Fruit fly (Drosophila melanogaster) whole organism, embryonic: Measurements from ENCODE around the gene Cog2.
A peak's percentile ranks its signal among the peaks of the same experiment; 100 is the strongest.

Experiments used
- Ada2b ChIP-seq: fragments of 200-800 bp; sonication (Bioruptor generic); IDR thresholded peaks from 2 replicates; pipeline ENCODE4 v1.3.6; 2022; ENCODE audit warnings: missing biosample characterization, missing genetic modification characterization
- BtbVII ChIP-seq: fragments of 200-800 bp; sonication (Bioruptor generic); optimal IDR thresholded peaks from 3 replicates; lab custom pipeline; 2017; ENCODE audit warnings: missing biosample characterization, mild to moderate bottlenecking, missing genetic modification characterization
- CG10209 ChIP-seq: fragments of 200-800 bp; sonication (Bioruptor generic); optimal IDR thresholded peaks from 3 replicates; lab custom pipeline; 2017; ENCODE audit warnings: missing biosample characterization, mild to moderate bottlenecking, missing genetic modification characterization, missing genetic modification reagents
- CG10543 ChIP-seq: fragments of 200-800 bp; sonication (Bioruptor generic); optimal IDR thresholded peaks from 3 replicates; lab custom pipeline; 2017; ENCODE audit warnings: missing biosample characterization, mild to moderate bottlenecking, missing genetic modification characterization, moderate library complexity
- CG11398 ChIP-seq: fragments of 200-800 bp; sonication (Bioruptor generic); optimal IDR thresholded peaks from 2 replicates; lab custom pipeline; 2016; ENCODE audit warnings: missing biosample characterization, missing genetic modification characterization
- CG11560 ChIP-seq: fragments of 200-800 bp; sonication (Bioruptor generic); IDR thresholded peaks from 3 replicates; pipeline ENCODE4 v1.3.6; 2022; ENCODE audit warnings: missing biosample characterization, missing genetic modification characterization
- CG11695 ChIP-seq: fragments of 200-800 bp; sonication (Bioruptor generic); IDR thresholded peaks from 3 replicates; pipeline ENCODE4 v1.3.6; 2022; ENCODE audit warnings: missing biosample characterization, missing genetic modification characterization
- CG11696 ChIP-seq: fragments of 200-800 bp; sonication (Bioruptor generic); IDR thresholded peaks from 2 replicates; pipeline ENCODE4 v1.3.6; 2022; ENCODE audit warnings: missing biosample characterization, missing genetic modification characterization
- CG12104 ChIP-seq: fragments of 200-800 bp; sonication (Bioruptor generic); optimal IDR thresholded peaks from 3 replicates; lab custom pipeline; 2016; ENCODE audit warnings: missing biosample characterization, missing genetic modification characterization
- CG12299 ChIP-seq: fragments of 200-800 bp; sonication (Bioruptor generic); optimal IDR thresholded peaks from 2 replicates; lab custom pipeline; 2018; ENCODE audit warnings: missing biosample characterization, mild to moderate bottlenecking, missing genetic modification characterization
- CG13296 ChIP-seq: fragments of 200-800 bp; sonication (Bioruptor generic); optimal IDR thresholded peaks from 3 replicates; lab custom pipeline; 2018; ENCODE audit warnings: missing biosample characterization, mild to moderate bottlenecking, missing genetic modification characterization
- CG14014 ChIP-seq: fragments of 200-800 bp; sonication (Bioruptor generic); IDR thresholded peaks from 2 replicates; pipeline ENCODE4 v1.3.6; 2022; ENCODE audit warnings: missing biosample characterization, missing genetic modification characterization
- CG14860 ChIP-seq: fragments of 200-800 bp; sonication (Bioruptor generic); IDR thresholded peaks from 3 replicates; pipeline ENCODE4 v1.3.6; 2022; ENCODE audit warnings: missing biosample characterization, missing genetic modification characterization; ENCODE audit not compliant: partially characterized antibody
- CG15479 ChIP-seq: fragments of 200-800 bp; sonication (Bioruptor generic); optimal IDR thresholded peaks from 3 replicates; lab custom pipeline; 2019; ENCODE audit warnings: missing biosample characterization, mild to moderate bottlenecking, missing genetic modification characterization, moderate library complexity
- CG17359 ChIP-seq: fragments of 200-800 bp; sonication (Bioruptor generic); optimal IDR thresholded peaks from 3 replicates; lab custom pipeline; 2018; ENCODE audit warnings: missing biosample characterization, mild to moderate bottlenecking, missing genetic modification characterization, moderate library complexity
- CG18011 ChIP-seq: fragments of 200-800 bp; sonication (Bioruptor generic); optimal IDR thresholded peaks from 2 replicates; lab custom pipeline; 2017; ENCODE audit warnings: missing biosample characterization, missing genetic modification characterization, mild to moderate bottlenecking, moderate library complexity, missing genotype
- CG33213 ChIP-seq: fragments of 200-800 bp; sonication (Bioruptor generic); optimal IDR thresholded peaks from 3 replicates; lab custom pipeline; 2016; ENCODE audit warnings: missing biosample characterization, missing genetic modification characterization
- CG4404 ChIP-seq: fragments of 200-800 bp; sonication (Bioruptor generic); IDR thresholded peaks from 2 replicates; pipeline ENCODE4 v1.3.6; 2022; ENCODE audit warnings: missing biosample characterization, missing genetic modification characterization
- CG4617 ChIP-seq: fragments of 200-800 bp; sonication (Bioruptor generic); optimal IDR thresholded peaks from 3 replicates; lab custom pipeline; 2016; ENCODE audit warnings: missing biosample characterization, missing genetic modification characterization, borderline replicate concordance
- CG6254 ChIP-seq: fragments of 200-800 bp; sonication (Bioruptor generic); optimal IDR thresholded peaks from 3 replicates; lab custom pipeline; 2017; ENCODE audit warnings: mild to moderate bottlenecking, missing biosample characterization, missing genetic modification reagents, missing genetic modification characterization
- CG6689 ChIP-seq: fragments of 200-800 bp; sonication (Bioruptor generic); IDR thresholded peaks from 2 replicates; pipeline ENCODE4 v1.3.6; 2022; ENCODE audit warnings: missing biosample characterization, missing genetic modification characterization
- CG9215 ChIP-seq: fragments of 200-800 bp; sonication (Bioruptor generic); IDR thresholded peaks from 2 replicates; pipeline ENCODE4 v1.3.6; 2022; ENCODE audit warnings: missing biosample characterization, missing genetic modification characterization
- Camta ChIP-seq: fragments of 200-800 bp; sonication (Bioruptor generic); optimal IDR thresholded peaks from 2 replicates; lab custom pipeline; 2016; ENCODE audit warnings: missing biosample characterization, missing genetic modification characterization
- Dad ChIP-seq: fragments of 200-800 bp; sonication (Bioruptor generic); optimal IDR thresholded peaks from 3 replicates; lab custom pipeline; 2016; ENCODE audit warnings: missing biosample characterization, missing genetic modification characterization
- Gug ChIP-seq: fragments of 200-800 bp; sonication (Bioruptor generic); IDR thresholded peaks from 4 replicates; pipeline ENCODE4 v1.3.6; 2022; ENCODE audit warnings: missing biosample characterization, missing genetic modification characterization
- HHEX ChIP-seq: fragments of 200-800 bp; sonication (Bioruptor generic); optimal IDR thresholded peaks from 3 replicates; lab custom pipeline; 2017; ENCODE audit warnings: missing biosample characterization, mild to moderate bottlenecking, missing genetic modification characterization, missing genetic modification reagents
- HLH54F ChIP-seq: fragments of 200-800 bp; sonication (Bioruptor generic); optimal IDR thresholded peaks from 3 replicates; lab custom pipeline; 2016; ENCODE audit warnings: missing biosample characterization, missing genetic modification characterization
- Hr3 ChIP-seq: fragments of 200-800 bp; sonication (Bioruptor generic); optimal IDR thresholded peaks from 3 replicates; lab custom pipeline; 2016; ENCODE audit warnings: missing biosample characterization, missing genetic modification characterization
- Jarid2 ChIP-seq: fragments of 200-800 bp; sonication (Bioruptor generic); optimal IDR thresholded peaks from 3 replicates; lab custom pipeline; 2017; ENCODE audit warnings: mild to moderate bottlenecking, missing biosample characterization, missing genetic modification reagents, missing genetic modification characterization
- Lhr ChIP-seq: fragments of 200-800 bp; sonication (Bioruptor generic); optimal IDR thresholded peaks from 3 replicates; lab custom pipeline; 2017; ENCODE audit warnings: mild to moderate bottlenecking, missing biosample characterization, missing genetic modification reagents, missing genetic modification characterization
- MESR4 ChIP-seq: fragments of 200-800 bp; sonication (Bioruptor generic); optimal IDR thresholded peaks from 2 replicates; lab custom pipeline; 2018; ENCODE audit warnings: missing biosample characterization, mild to moderate bottlenecking, missing genetic modification characterization, moderate library complexity
- Myb ChIP-seq: fragments of 200-800 bp; sonication (Bioruptor generic); optimal IDR thresholded peaks from 2 replicates; lab custom pipeline; 2016; ENCODE audit warnings: missing biosample characterization, missing genetic modification characterization
- NK7.1 ChIP-seq: fragments of 200-800 bp; sonication (Bioruptor generic); optimal IDR thresholded peaks from 3 replicates; lab custom pipeline; 2016; ENCODE audit warnings: missing biosample characterization, missing genetic modification characterization
- Neu2 ChIP-seq: fragments of 200-800 bp; sonication (Bioruptor generic); optimal IDR thresholded peaks from 3 replicates; lab custom pipeline; 2016; ENCODE audit warnings: missing biosample characterization, missing genetic modification characterization, borderline replicate concordance
- Nf-YB ChIP-seq: fragments of 200-800 bp; sonication (Bioruptor generic); optimal IDR thresholded peaks from 3 replicates; lab custom pipeline; 2019; ENCODE audit warnings: missing biosample characterization, mild to moderate bottlenecking, missing genetic modification characterization, moderate library complexity
- Six4 ChIP-seq: fragments of 200-800 bp; sonication (Bioruptor generic); optimal IDR thresholded peaks from 2 replicates; lab custom pipeline; 2016; ENCODE audit warnings: missing biosample characterization, missing genetic modification characterization
- Ssrp ChIP-seq: fragments of 200-800 bp; sonication (Bioruptor generic); optimal IDR thresholded peaks from 2 replicates; lab custom pipeline; 2018; ENCODE audit warnings: missing biosample characterization, mild to moderate bottlenecking, missing genetic modification characterization, moderate library complexity
- Xrp1 ChIP-seq: fragments of 200-800 bp; sonication (Bioruptor generic); IDR thresholded peaks from 2 replicates; pipeline ENCODE4 v1.3.6; 2022; ENCODE audit warnings: missing biosample characterization, missing genetic modification characterization
- ap ChIP-seq: fragments of 200-800 bp; sonication (Bioruptor generic); IDR thresholded peaks from 2 replicates; pipeline ENCODE4 v1.3.6; 2022; ENCODE audit warnings: missing biosample characterization, missing genetic modification characterization
- ara ChIP-seq: fragments of 200-800 bp; sonication (Bioruptor generic); IDR thresholded peaks from 2 replicates; pipeline ENCODE4 v1.3.6; 2022; ENCODE audit warnings: missing biosample characterization, missing genetic modification characterization
- bab2 ChIP-seq: fragments of 200-800 bp; sonication (Bioruptor generic); optimal IDR thresholded peaks from 2 replicates; lab custom pipeline; 2016; ENCODE audit warnings: missing biosample characterization, missing genetic modification characterization
- chif ChIP-seq, 2 experiments: fragments of 200-800 bp; sonication (Bioruptor generic); optimal IDR thresholded peaks; 3 replicates each; lab custom pipeline; 2016; ENCODE audit warnings: missing biosample characterization in 2 of 2, missing genetic modification characterization in 2 of 2
- ci ChIP-seq: fragments of 200-800 bp; sonication (Bioruptor generic); IDR thresholded peaks from 3 replicates; pipeline ENCODE4 v1.3.6; 2022; ENCODE audit warnings: missing biosample characterization, missing genetic modification characterization
- croc ChIP-seq: fragments of 200-800 bp; sonication (Bioruptor generic); conservative IDR thresholded peaks from 3 replicates; pipeline ENCODE4 v1.3.6; 2022; ENCODE audit warnings: missing biosample characterization, missing genetic modification characterization
- crol ChIP-seq: fragments of 200-800 bp; sonication (Bioruptor generic); IDR thresholded peaks from 2 replicates; pipeline ENCODE4 v1.3.6; 2022; ENCODE audit warnings: missing biosample characterization, missing genetic modification characterization
- gcm2 ChIP-seq: fragments of 200-800 bp; sonication (Bioruptor generic); optimal IDR thresholded peaks from 2 replicates; lab custom pipeline; 2016; ENCODE audit warnings: missing biosample characterization, missing genetic modification characterization
- grn ChIP-seq: fragments of 200-800 bp; sonication (Bioruptor generic); optimal IDR thresholded peaks from 3 replicates; lab custom pipeline; 2017; ENCODE audit warnings: missing biosample characterization, missing genetic modification characterization
- mam ChIP-seq: fragments of 200-800 bp; sonication (Bioruptor generic); optimal IDR thresholded peaks from 3 replicates; lab custom pipeline; 2016; ENCODE audit warnings: missing biosample characterization, missing genetic modification characterization
- sens-2 ChIP-seq: fragments of 200-800 bp; sonication (Bioruptor generic); IDR thresholded peaks from 2 replicates; pipeline ENCODE4 v1.3.6; 2022; ENCODE audit warnings: missing biosample characterization, missing genetic modification characterization
- slou ChIP-seq: fragments of 200-800 bp; sonication (Bioruptor generic); optimal IDR thresholded peaks from 3 replicates; lab custom pipeline; 2016; ENCODE audit warnings: missing biosample characterization, missing genetic modification characterization
- vvl ChIP-seq: fragments of 200-800 bp; sonication (Bioruptor generic); IDR thresholded peaks from 2 replicates; pipeline ENCODE4 v1.3.6; 2022; ENCODE audit warnings: missing biosample characterization, missing genetic modification characterization

Gene Cog2

dm6 chr3R:15408131-15408731 is 46.8 kb upstream of the Cog2 start, which contains the start of gene Atx2 (continued):
- TF ChIP-seq CG6254 (GFP tag; lab: Kevin White, UChicago) (no peak), NK7.1 (GFP tag; lab: Kevin White, UChicago) (peak; percentile 1), CG33213 (GFP tag; lab: Kevin White, UChicago) (peak; percentile 26), CG11695 (GFP tag; lab: Robert Waterston, UW) (no peak), Nf-YB (GFP tag; lab: Kevin White, UChicago) (peak; percentile 22), ap (no peak), CG12104 (GFP tag; lab: Kevin White, UChicago) (no peak), MESR4 (peak; percentile 88), CG11398 (GFP tag; lab: Kevin White, UChicago) (no peak), sens-2 (no peak), Xrp1 (GFP tag; lab: Robert Waterston, UW) (peak; percentile 38), ara (GFP tag; lab: Robert Waterston, UW) (0 out of 2 replicates have a peak, but pooled peaks have one; percentile 21), chif (GFP tag; optimal IDR thresholded peaks at IDR 0.05; lab: Kevin White, UChicago) (peak in 1 of 2 experiments; percentile 26), Myb (GFP tag; lab: Kevin White, UChicago) (peak; percentile 40), CG15479 (GFP tag; lab: Kevin White, UChicago) (no peak), CG4404 (no peak; the same call in 1 of the 2 replicates), CG17359 (tag; lab: Kevin White, UChicago) (peak; percentile 18), CG13296 (GFP tag; lab: Kevin White, UChicago) (peak; percentile 59), Jarid2 (peak; percentile 5), ci (GFP tag; lab: Robert Waterston, UW) (peak; percentile 75; the same call in 2 of the 3 replicates), CG4617 (GFP tag; lab: Kevin White, UChicago) (peak; percentile 97), Ssrp (tag; lab: Kevin White, UChicago) (no peak), CG10209 (GFP tag; lab: Kevin White, UChicago) (peak; percentile 26), CG10543 (peak; percentile 33), CG11560 (tag; lab: Robert Waterston, UW) (peak; percentile 100), Hr3 (GFP tag; lab: Kevin White, UChicago) (no peak), Lhr (GFP tag; lab: Kevin White, UChicago) (peak; percentile 49), crol (GFP tag; lab: Robert Waterston, UW) (no peak), Six4 (GFP tag; lab: Kevin White, UChicago) (no peak), grn (GFP tag; lab: Kevin White, UChicago) (no peak), CG14014 (GFP tag; lab: Robert Waterston, UW) (0 out of 2 replicates have a peak, but pooled peaks have one; percentile 36), CG12299 (no peak), Ada2b (GFP tag; lab: Robert Waterston, UW) (no peak), CG9215 (GFP tag; lab: Robert Waterston, UW) (peak; percentile 48), bab2 (GFP tag; lab: Kevin White, UChicago) (peak; percentile 24), BtbVII (peak; percentile 20), CG18011 (GFP tag; lab: Kevin White, UChicago) (no peak), gcm2 (GFP tag; lab: Kevin White, UChicago) (no peak), CG11696 (GFP tag; lab: Robert Waterston, UW) (no peak), Gug (GFP tag; lab: Robert Waterston, UW) (peak; percentile 30; the same call in 1 of the 4 replicates), CG14860 (GFP tag; lab: Robert Waterston, UW) (peak; percentile 97), Dad (GFP tag; lab: Kevin White, UChicago) (peak; percentile 25), Neu2 (no peak), slou (GFP tag; lab: Kevin White, UChicago) (no peak), CG6689 (no peak), HLH54F (peak; percentile 59), Camta (GFP tag; lab: Kevin White, UChicago) (no peak), vvl (GFP tag; lab: Robert Waterston, UW) (peak; percentile 60), HHEX (peak; percentile 15), croc (GFP tag; lab: Robert Waterston, UW) (no peak), mam (GFP tag; lab: Kevin White, UChicago) (peak; percentile 39)
